Worm (Caenorhabditis elegans) whole organism, late embryonic: Measurements from ENCODE around the gene gop-1.

Source experiments
- ceh-2 ChIP-seq: sonication (generic microtip); optimal IDR thresholded peaks from 2 replicates; lab custom pipeline; 2016; ENCODE audit warnings: missing genotype, missing genetic modification characterization, missing compliant biosample characterization
- che-1 ChIP-seq: sonication (generic microtip); optimal IDR thresholded peaks from 2 replicates; lab custom pipeline; 2016; ENCODE audit warnings: mild to moderate bottlenecking, missing genetic modification characterization, missing compliant biosample characterization
- hlh-6 ChIP-seq: sonication (generic microtip); optimal IDR thresholded peaks from 2 replicates; lab custom pipeline; 2016; ENCODE audit warnings: missing genotype, missing genetic modification characterization, missing compliant biosample characterization
- nfya-1 ChIP-seq: sonication (generic microtip); optimal IDR thresholded peaks from 2 replicates; lab custom pipeline; 2017; ENCODE audit warnings: missing genetic modification characterization, mild to moderate bottlenecking, missing compliant biosample characterization, antibody characterized with exemption, moderate library complexity
- nhr-11 ChIP-seq: fragments of 150-350 bp; optimal IDR thresholded peaks from 2 replicates; lab custom pipeline; 2014; ENCODE audit warnings: missing biosample characterization, missing genetic modification characterization
- pqm-1 ChIP-seq: sonication (generic microtip); optimal IDR thresholded peaks from 2 replicates; lab custom pipeline; 2016; ENCODE audit warnings: missing genetic modification characterization, missing compliant biosample characterization
- rnt-1 ChIP-seq: sonication (generic microtip); optimal IDR thresholded peaks from 2 replicates; lab custom pipeline; 2016; ENCODE audit warnings: missing genetic modification characterization, missing compliant biosample characterization

DNA sequence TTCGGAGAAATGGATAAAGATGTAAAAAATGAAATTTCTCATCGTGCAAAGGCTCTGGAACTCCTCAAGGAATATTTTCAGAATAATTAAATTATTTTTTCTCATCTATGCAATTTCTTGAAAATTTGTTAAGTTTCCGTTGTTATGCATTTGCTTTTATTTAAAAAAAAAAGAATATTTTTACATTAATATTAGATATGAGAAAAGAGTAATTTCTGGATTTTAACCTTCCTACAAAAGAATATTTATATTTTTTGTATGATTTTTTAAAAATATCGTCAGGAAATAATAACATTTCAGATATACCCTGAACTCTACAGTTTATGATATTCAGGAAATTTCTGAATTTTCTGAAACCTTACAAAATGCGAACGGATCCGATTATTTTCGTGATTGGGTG lies 10.6 kb downstream of the gop-1 start, which contains the start of gene gro-1:
- TF ChIP-seq pqm-1 (tag; lab: Kevin White, UChicago): no peak
- TF ChIP-seq che-1 (tag; lab: Kevin White, UChicago): no peak
- no peak for TF ChIP-seq nfya-1 (tag; lab: Kevin White, UChicago)
- TF ChIP-seq ceh-2: no peak
- TF ChIP-seq rnt-1 (tag; lab: Kevin White, UChicago): no peak
- no peak for TF ChIP-seq nhr-11 (tag; lab: Kevin White, UChicago)
- TF ChIP-seq hlh-6: no peak
